Worm (Caenorhabditis elegans) whole organism, young adult: ENCODE measurements around the gene glt-1.

Experiments used
- Y53F4B.3 ChIP-seq: fragments of 200-800 bp; sonication (Bioruptor generic); IDR thresholded peaks from 2 replicates; pipeline ENCODE4 v1.3.6; 2022; ENCODE audit warnings: missing genetic modification reagents, missing genetic modification characterization, missing compliant biosample characterization
- Y56A3A.18 ChIP-seq: fragments of 200-800 bp; sonication (Bioruptor generic); IDR thresholded peaks from 2 replicates; pipeline ENCODE4 v1.3.6; 2022; ENCODE audit warnings: missing genetic modification reagents, missing genetic modification characterization, missing compliant biosample characterization
- dox-1 ChIP-seq: fragments of 200-800 bp; sonication (Bioruptor generic); IDR thresholded peaks from 2 replicates; pipeline ENCODE4 v1.3.6; 2022; ENCODE audit warnings: missing genetic modification reagents, missing genetic modification characterization, missing compliant biosample characterization
- ets-4 ChIP-seq: fragments of 200-800 bp; sonication (Bioruptor generic); optimal IDR thresholded peaks from 2 replicates; lab custom pipeline; 2018; ENCODE audit warnings: mild to moderate bottlenecking, missing genetic modification characterization, missing compliant biosample characterization
- ztf-6 ChIP-seq: fragments of 200-800 bp; sonication (Bioruptor generic); IDR thresholded peaks from 2 replicates; pipeline ENCODE4 v1.3.6; 2022; ENCODE audit warnings: missing genetic modification reagents, missing genetic modification characterization, missing compliant biosample characterization

DNA sequence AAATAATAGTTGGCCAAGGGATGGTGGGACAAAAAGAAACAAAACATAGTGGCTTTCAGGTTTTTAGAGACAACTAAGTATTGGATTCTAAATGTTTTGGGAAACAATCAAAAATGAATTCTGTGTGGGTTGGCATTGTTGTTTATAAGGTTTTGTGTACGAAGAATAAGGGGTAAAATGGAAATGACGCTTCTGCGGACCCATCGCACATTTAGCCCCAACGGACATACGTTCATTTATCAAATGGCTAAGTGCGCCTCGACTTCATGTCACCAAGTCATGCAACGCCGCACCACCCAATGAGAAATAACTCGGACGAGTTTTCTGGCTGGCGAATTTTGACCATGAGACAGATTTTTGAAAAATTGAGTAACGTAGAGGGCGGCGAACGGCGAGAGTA lies 25.5 kb upstream of the glt-1 start:
- TF ChIP-seq Y53F4B.3 (GFP tag; lab: Robert Waterston, UW) (no peak), dox-1 (GFP tag; lab: Robert Waterston, UW) (no peak), ets-4 (GFP tag; lab: Kevin White, UChicago) (no peak), ztf-6 (GFP tag; lab: Robert Waterston, UW) (no peak), Y56A3A.18 (GFP tag; lab: Robert Waterston, UW) (no peak)
